Fruit fly (Drosophila melanogaster): ENCODE measurements around the gene Gtpx.

Gtpx gene

dm6 chr3L:3303087-3303526 lies 23.0 kb upstream of the Gtpx start, which contains the start of gene CG14968 (continued):
- TF ChIP-seq CG10959 (GFP tag; IDR thresholded peaks at IDR 0.05) = peak; percentile 78
- peak; percentile 41 for TF ChIP-seq CHES-1-like (GFP tag; optimal IDR thresholded peaks at IDR 0.05)
- peak; percentile 76 for TF ChIP-seq Usf (GFP tag; optimal IDR thresholded peaks at IDR 0.05)
- TF ChIP-seq sc (optimal IDR thresholded peaks at IDR 0.05) = no peak
- TF ChIP-seq sc (GFP tag; optimal IDR thresholded peaks at IDR 0.05) = peak; percentile 81
- peak; percentile 86 for TF ChIP-seq Hand (GFP tag; optimal IDR thresholded peaks at IDR 0.05)
- peak; percentile 81 for TF ChIP-seq Poxn (GFP tag; IDR thresholded peaks at IDR 0.05)
- peak; percentile 95 for TF ChIP-seq CG11504 (tag; optimal IDR thresholded peaks at IDR 0.05)
- TF ChIP-seq CG11247 (GFP tag; IDR thresholded peaks at IDR 0.05) = peak; percentile 97
- peak; percentile 95 for TF ChIP-seq CG7839 (tag; optimal IDR thresholded peaks at IDR 0.05)
- TF ChIP-seq CG13624 (GFP tag; optimal IDR thresholded peaks at IDR 0.05) = peak; percentile 79
- TF ChIP-seq CG8388 (GFP tag; optimal IDR thresholded peaks at IDR 0.05) = peak; percentile 85
- peak; percentile 96 for TF ChIP-seq lmd (GFP tag; IDR thresholded peaks at IDR 0.05)
- TF ChIP-seq CG2116 (GFP tag; optimal IDR thresholded peaks at IDR 0.05) = no peak
- peak; percentile 83 for TF ChIP-seq CG9437 (GFP tag; optimal IDR thresholded peaks at IDR 0.05)
- peak; percentile 91 for TF ChIP-seq corto (GFP tag; optimal IDR thresholded peaks at IDR 0.05)
- TF ChIP-seq Tbp (GFP tag; optimal IDR thresholded peaks at IDR 0.05) = no peak
- TF ChIP-seq CG1024 (GFP tag; IDR thresholded peaks at IDR 0.05) = peak; percentile 90
- TF ChIP-seq gce (GFP tag; IDR thresholded peaks at IDR 0.05) = peak; percentile 92
- peak; percentile 95 for TF ChIP-seq Xrp1 (GFP tag; IDR thresholded peaks at IDR 0.05)
- peak; percentile 92 for TF ChIP-seq Hmr (GFP tag; optimal IDR thresholded peaks at IDR 0.05)
- peak; percentile 90 for TF ChIP-seq Rx (GFP tag; IDR thresholded peaks at IDR 0.05)
- peak; percentile 41 for TF ChIP-seq YL-1 (GFP tag; optimal IDR thresholded peaks at IDR 0.05)
- peak; percentile 64 for TF ChIP-seq pum (GFP tag; optimal IDR thresholded peaks at IDR 0.05)
- TF ChIP-seq inv (GFP tag; IDR thresholded peaks at IDR 0.05; ENCODE audit: partially characterized antibody) = no peak
- peak; percentile 13 for TF ChIP-seq NC2α (GFP tag; optimal IDR thresholded peaks at IDR 0.05)
- TF ChIP-seq Adf1 (GFP tag; IDR thresholded peaks at IDR 0.05) = peak; percentile 84
- TF ChIP-seq CG10543 (GFP tag; optimal IDR thresholded peaks at IDR 0.05) = peak; percentile 75
- peak; percentile 92 for TF ChIP-seq Nf-YA (GFP tag; IDR thresholded peaks at IDR 0.05)
- TF ChIP-seq zen (tag; optimal IDR thresholded peaks at IDR 0.05) = peak; percentile 87
- TF ChIP-seq Elba2 (GFP tag; optimal IDR thresholded peaks at IDR 0.05) = no peak
- TF ChIP-seq CG9817 (tag; optimal IDR thresholded peaks at IDR 0.05) = peak; percentile 86
- peak; percentile 77 for TF ChIP-seq CkIIα-i1 (GFP tag; IDR thresholded peaks at IDR 0.05)
- TF ChIP-seq NFAT (GFP tag; IDR thresholded peaks at IDR 0.05) = peak; percentile 96
- peak; percentile 83 for TF ChIP-seq kah (GFP tag; optimal IDR thresholded peaks at IDR 0.05)
- TF ChIP-seq tin (GFP tag; optimal IDR thresholded peaks at IDR 0.05) = peak; percentile 89
- peak; percentile 92 for TF ChIP-seq CG12942 (GFP tag; optimal IDR thresholded peaks at IDR 0.05)
- peak; percentile 96 for TF ChIP-seq CG10147 (GFP tag; optimal IDR thresholded peaks at IDR 0.05)
- TF ChIP-seq Nf-YC (tag; optimal IDR thresholded peaks at IDR 0.05) = peak; percentile 69
- TF ChIP-seq ken (GFP tag; IDR thresholded peaks at IDR 0.05) = peak; percentile 94
- peak; percentile 85 for TF ChIP-seq ssp (GFP tag; IDR thresholded peaks at IDR 0.05)
- TF ChIP-seq her (GFP tag; optimal IDR thresholded peaks at IDR 0.05) = peak; percentile 36
- peak; percentile 80 for TF ChIP-seq CG4404 (GFP tag; IDR thresholded peaks at IDR 0.05)
- TF ChIP-seq CG4328 (GFP tag; optimal IDR thresholded peaks at IDR 0.05) = peak; percentile 57
- no peak for TF ChIP-seq Myb (GFP tag; optimal IDR thresholded peaks at IDR 0.05)
- TF ChIP-seq emc (GFP tag; optimal IDR thresholded peaks at IDR 0.05) = peak; percentile 67
- peak; percentile 91 for TF ChIP-seq Chrac-16 (GFP tag; optimal IDR thresholded peaks at IDR 0.05)
- peak; percentile 88 for TF ChIP-seq D19B (GFP tag; optimal IDR thresholded peaks at IDR 0.05)
- no peak for TF ChIP-seq Sin3A (optimal IDR thresholded peaks at IDR 0.05)
- TF ChIP-seq CG42726 (GFP tag; IDR thresholded peaks at IDR 0.05; ENCODE audit: partially characterized antibody) = no peak
- TF ChIP-seq CG9876 (GFP tag; optimal IDR thresholded peaks at IDR 0.05) = no peak
- peak; percentile 63 for TF ChIP-seq CG16863 (GFP tag; optimal IDR thresholded peaks at IDR 0.05)
